Fruit fly (Drosophila melanogaster): ENCODE data around the gene EMC2A.

Gene EMC2A

DNA sequence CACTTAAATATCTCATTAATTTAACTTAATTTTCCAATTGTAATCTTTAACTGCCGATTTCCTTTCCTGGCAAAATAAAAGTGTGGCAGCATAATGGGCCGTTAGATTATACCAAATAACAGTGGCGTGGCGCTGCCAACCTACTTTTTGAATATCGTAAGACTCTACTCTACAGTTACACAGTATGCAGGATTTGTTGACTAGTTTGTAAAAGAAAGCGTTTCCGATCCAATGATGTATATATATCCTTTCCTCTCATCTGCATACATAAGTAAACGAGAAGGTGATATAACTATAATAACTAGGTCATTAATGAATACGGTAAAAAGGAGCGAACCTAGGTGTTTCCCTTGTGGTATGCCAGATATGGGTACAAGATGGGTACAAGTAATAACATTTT is 4.1 kb downstream of the EMC2A start, which contains the start of gene EMC2B (continued):
- TF ChIP-seq CG34224 (GFP tag; IDR thresholded peaks at IDR 0.05; ENCODE audit: partially characterized antibody) = no peak
- no peak for TF ChIP-seq Hr39 (optimal IDR thresholded peaks at IDR 0.05)
- TF ChIP-seq CG2116 (GFP tag; optimal IDR thresholded peaks at IDR 0.05) = no peak
- no peak for TF ChIP-seq CkIIα-i1 (GFP tag; IDR thresholded peaks at IDR 0.05)
- no peak for TF ChIP-seq CG31224 (GFP tag; IDR thresholded peaks at IDR 0.05)
- no peak for TF ChIP-seq H2.0 (GFP tag; IDR thresholded peaks at IDR 0.05)
- no peak for TF ChIP-seq CG13296 (GFP tag; optimal IDR thresholded peaks at IDR 0.05)
- TF ChIP-seq CG14014 (GFP tag; IDR thresholded peaks at IDR 0.05) = no peak
- TF ChIP-seq Nf-YB (GFP tag; optimal IDR thresholded peaks at IDR 0.05) = no peak
- peak in 1 of 2 experiments; percentile 52 for TF ChIP-seq insv (GFP tag; optimal IDR thresholded peaks at IDR 0.05)
- no peak for TF ChIP-seq CG16863 (GFP tag; optimal IDR thresholded peaks at IDR 0.05)
- peak; percentile 2 for TF ChIP-seq CG3995 (GFP tag; optimal IDR thresholded peaks at IDR 0.05)
- no peak for TF ChIP-seq Asciz (GFP tag; optimal IDR thresholded peaks at IDR 0.05)
- TF ChIP-seq ewg (GFP tag; optimal IDR thresholded peaks at IDR 0.05) = no peak
- no peak for TF ChIP-seq CG8359 (GFP tag; optimal IDR thresholded peaks at IDR 0.05; ENCODE audit: borderline replicate concordance)
- TF ChIP-seq CG17361 (GFP tag; IDR thresholded peaks at IDR 0.05) = no peak
- no peak for TF ChIP-seq gcm (GFP tag; optimal IDR thresholded peaks at IDR 0.05)
- TF ChIP-seq grau (tag; optimal IDR thresholded peaks at IDR 0.05) = peak; percentile 34
- TF ChIP-seq CG14441 (GFP tag; IDR thresholded peaks at IDR 0.05) = no peak
- TF ChIP-seq CG2129 (GFP tag; IDR thresholded peaks at IDR 0.05; ENCODE audit: partially characterized antibody) = no peak
- no peak for TF ChIP-seq cato (GFP tag; optimal IDR thresholded peaks at IDR 0.05; ENCODE audit: borderline replicate concordance)
- TF ChIP-seq esg (GFP tag; conservative IDR thresholded peaks at IDR 0.05) = no peak
- no peak for TF ChIP-seq ap (GFP tag; IDR thresholded peaks at IDR 0.05)
- TF ChIP-seq h (optimal IDR thresholded peaks at IDR 0.05) = no peak
- no peak for TF ChIP-seq CG9215 (GFP tag; IDR thresholded peaks at IDR 0.05)
- TF ChIP-seq dan (GFP tag; IDR thresholded peaks at IDR 0.05) = no peak
- TF ChIP-seq CG32767 (GFP tag; IDR thresholded peaks at IDR 0.05) = no peak
- no peak for TF ChIP-seq Oaz (GFP tag; IDR thresholded peaks at IDR 0.05)
- TF ChIP-seq NC2β (GFP tag; optimal IDR thresholded peaks at IDR 0.05) = peak; percentile 17
- no peak for TF ChIP-seq p53 (GFP tag; optimal IDR thresholded peaks at IDR 0.05)
- no peak for TF ChIP-seq CG10543 (GFP tag; optimal IDR thresholded peaks at IDR 0.05)
- TF ChIP-seq HLHmδ (GFP tag; optimal IDR thresholded peaks at IDR 0.05) = no peak
- TF ChIP-seq bcd (GFP tag; optimal IDR thresholded peaks at IDR 0.05) = peak; percentile 34
- no peak for TF ChIP-seq pita (GFP tag; optimal IDR thresholded peaks at IDR 0.05)
- TF ChIP-seq vfl (GFP tag; optimal IDR thresholded peaks at IDR 0.05) = peak; percentile 49
- TF ChIP-seq CG10565 (GFP tag; optimal IDR thresholded peaks at IDR 0.05) = no peak
- TF ChIP-seq CG32532 (GFP tag; IDR thresholded peaks at IDR 0.05) = no peak
- TF ChIP-seq C15 (GFP tag; IDR thresholded peaks at IDR 0.05) = no peak
- no peak for TF ChIP-seq CG6765 (GFP tag; optimal IDR thresholded peaks at IDR 0.05)
- TF ChIP-seq sisA (GFP tag; IDR thresholded peaks at IDR 0.05) = no peak
- TF ChIP-seq Awh (GFP tag; IDR thresholded peaks at IDR 0.05) = no peak
- no peak for TF ChIP-seq CG14050 (GFP tag; IDR thresholded peaks at IDR 0.05)
- TF ChIP-seq schlank (tag; optimal IDR thresholded peaks at IDR 0.05) = no peak
- TF ChIP-seq CG11723 (GFP tag; optimal IDR thresholded peaks at IDR 0.05) = no peak
- TF ChIP-seq rib (GFP tag; IDR thresholded peaks at IDR 0.05) = no peak
- TF ChIP-seq CG1233 (GFP tag; optimal IDR thresholded peaks at IDR 0.05) = no peak
- no peak for TF ChIP-seq seq (GFP tag; IDR thresholded peaks at IDR 0.05)
- TF ChIP-seq CG10366 (GFP tag; IDR thresholded peaks at IDR 0.05) = no peak
- TF ChIP-seq BtbVII (GFP tag; optimal IDR thresholded peaks at IDR 0.05) = no peak
- no peak for TF ChIP-seq lov (optimal IDR thresholded peaks at IDR 0.05)
- TF ChIP-seq lov (GFP tag; IDR thresholded peaks at IDR 0.05) = no peak
- TF ChIP-seq Ravus (GFP tag; IDR thresholded peaks at IDR 0.05) = no peak
- TF ChIP-seq HLH54F (GFP tag; optimal IDR thresholded peaks at IDR 0.05) = peak; percentile 39
- peak in 1 of 2 experiments; percentile 8 for TF ChIP-seq bsh (GFP tag; optimal IDR thresholded peaks at IDR 0.05)
